Fruit fly (Drosophila melanogaster): ENCODE results near the gene dj.

Gene dj

DNA sequence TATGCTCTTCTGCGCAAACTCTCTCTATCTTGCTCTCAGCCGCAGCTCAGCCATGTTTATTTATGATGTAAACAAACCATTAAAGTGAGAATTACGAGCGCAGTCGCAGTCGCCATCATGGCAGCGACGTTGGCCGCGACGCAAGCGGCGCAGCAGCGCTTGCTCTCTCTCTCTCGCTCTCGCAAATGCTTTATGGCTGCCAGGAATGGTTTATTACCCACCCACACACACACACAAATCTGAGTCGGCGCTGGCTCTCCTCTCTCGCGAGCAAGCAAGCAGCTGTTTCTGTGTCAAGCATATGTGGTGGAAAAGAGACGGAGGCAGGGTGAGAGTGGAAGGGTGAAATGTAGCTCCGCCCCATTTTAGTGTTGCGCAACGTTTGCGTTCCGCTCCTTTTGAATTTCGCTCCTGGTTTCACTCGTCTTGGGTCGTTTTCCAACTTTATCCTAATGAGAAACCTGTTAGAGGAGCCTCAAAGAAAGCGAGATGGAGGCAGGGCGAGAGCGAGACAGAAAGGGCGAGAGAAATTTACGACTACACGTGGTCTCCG lies 21.8 kb upstream of the dj start (continued):
- TF ChIP-seq Antp (GFP tag; optimal IDR thresholded peaks at IDR 0.05) (peak; percentile 40), Scr (GFP tag; IDR thresholded peaks at IDR 0.05; ENCODE audit: partially characterized antibody) (peak; percentile 52), fru (optimal IDR thresholded peaks at IDR 0.05) (no peak), CG10321 (GFP tag; IDR thresholded peaks at IDR 0.05) (peak; percentile 88), NK7.1 (GFP tag; optimal IDR thresholded peaks at IDR 0.05) (no peak), pfk (GFP tag; optimal IDR thresholded peaks at IDR 0.05) (peak; percentile 28), CG9609 (GFP tag; optimal IDR thresholded peaks at IDR 0.05) (no peak), stc (GFP tag; IDR thresholded peaks at IDR 0.05) (peak; percentile 26; the same call in 1 of the 2 replicates), Stat92E (GFP tag; optimal IDR thresholded peaks at IDR 0.05) (peak in 1 of 3 experiments; percentile 17), schlank (tag; optimal IDR thresholded peaks at IDR 0.05) (no peak), Spps (tag; optimal IDR thresholded peaks at IDR 0.05) (no peak), CG10654 (GFP tag; optimal IDR thresholded peaks at IDR 0.05) (no peak), CG17568 (GFP tag; optimal IDR thresholded peaks at IDR 0.05) (no peak), CG34376 (GFP tag; optimal IDR thresholded peaks at IDR 0.05) (no peak), CG15601 (tag; optimal IDR thresholded peaks at IDR 0.05) (no peak), sens (GFP tag) (peak; percentile 73), CG12071 (GFP tag; optimal IDR thresholded peaks at IDR 0.05) (peak; percentile 3), CG31365 (tag; optimal IDR thresholded peaks at IDR 0.05) (no peak), CG13296 (GFP tag; optimal IDR thresholded peaks at IDR 0.05) (no peak), CG7963 (GFP tag; IDR thresholded peaks at IDR 0.05; ENCODE audit: partially characterized antibody) (no peak), CG10543 (GFP tag; optimal IDR thresholded peaks at IDR 0.05) (peak; percentile 27), CG15479 (GFP tag; optimal IDR thresholded peaks at IDR 0.05) (peak; percentile 93), NfI (GFP tag; optimal IDR thresholded peaks at IDR 0.05) (no peak), CG7928 (GFP tag; optimal IDR thresholded peaks at IDR 0.05) (no peak), knrl (GFP tag; IDR thresholded peaks at IDR 0.05; ENCODE audit: partially characterized antibody) (no peak), salm (tag; optimal IDR thresholded peaks at IDR 0.05) (no peak), zen2 (GFP tag; IDR thresholded peaks at IDR 0.05; ENCODE audit: partially characterized antibody) (peak; percentile 56; the same call in 1 of the 3 replicates), Ada2b (GFP tag; IDR thresholded peaks at IDR 0.05) (no peak), dmrt99B (tag; optimal IDR thresholded peaks at IDR 0.05) (no peak), Ets97D (GFP tag; optimal IDR thresholded peaks at IDR 0.05) (no peak), Hr39 (optimal IDR thresholded peaks at IDR 0.05) (no peak), pnt (GFP tag; optimal IDR thresholded peaks at IDR 0.05) (no peak), da (GFP tag; optimal IDR thresholded peaks at IDR 0.05) (peak; percentile 53), ci (GFP tag; IDR thresholded peaks at IDR 0.05) (peak; percentile 36; the same call in 2 of the 3 replicates), CG8478 (optimal IDR thresholded peaks at IDR 0.05) (peak; percentile 84), CG17802 (tag; optimal IDR thresholded peaks at IDR 0.05) (no peak), lilli (GFP tag; optimal IDR thresholded peaks at IDR 0.05) (peak; percentile 18), zfh2 (GFP tag; optimal IDR thresholded peaks at IDR 0.05) (no peak), gce (GFP tag; IDR thresholded peaks at IDR 0.05) (0 out of 3 replicates have a peak, but pooled peaks have one; percentile 36), CG3847 (GFP tag; IDR thresholded peaks at IDR 0.05) (no peak), ERR (GFP tag; optimal IDR thresholded peaks at IDR 0.05) (no peak), CG17359 (tag; optimal IDR thresholded peaks at IDR 0.05) (no peak), Bdp1 (GFP tag; optimal IDR thresholded peaks at IDR 0.05) (no peak), pum (GFP tag; optimal IDR thresholded peaks at IDR 0.05) (no peak), Elba2 (GFP tag; optimal IDR thresholded peaks at IDR 0.05) (peak; percentile 81), CG12104 (GFP tag; optimal IDR thresholded peaks at IDR 0.05) (no peak), NC2α (GFP tag; optimal IDR thresholded peaks at IDR 0.05) (no peak), CG13624 (GFP tag; optimal IDR thresholded peaks at IDR 0.05) (no peak), psq (GFP tag; optimal IDR thresholded peaks at IDR 0.05) (no peak), CG13775 (GFP tag; optimal IDR thresholded peaks at IDR 0.05) (peak; percentile 11), H2.0 (GFP tag; IDR thresholded peaks at IDR 0.05) (no peak), CG6654 (GFP tag; optimal IDR thresholded peaks at IDR 0.05) (no peak)
